Worm (Caenorhabditis elegans): ENCODE data around the gene F13A2.4.

DNA sequence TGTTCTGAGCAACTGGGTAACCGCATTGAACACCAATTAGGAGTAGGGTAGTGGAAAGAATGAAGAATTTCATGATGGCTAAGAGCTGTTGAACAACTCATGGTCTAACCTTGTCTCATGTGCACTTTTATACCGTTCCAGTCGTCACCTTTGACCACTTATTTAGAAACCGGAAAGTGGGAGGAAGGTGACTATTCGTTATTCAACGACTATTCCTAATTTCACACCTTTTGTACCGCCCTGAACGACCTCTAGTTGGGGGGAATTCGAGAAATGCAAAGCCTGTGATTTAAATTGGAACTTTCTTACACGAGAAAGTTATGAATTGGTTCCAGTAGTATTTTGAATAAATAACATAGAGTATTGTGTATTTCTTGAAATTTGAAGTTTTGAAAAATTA, 29.6 kb upstream of the F13A2.4 start, which contains the start of gene Y47D7A.12:
- TF ChIP-seq him-1 (tag; optimal IDR thresholded peaks at IDR 0.05) (no peak), dao-5 (tag; optimal IDR thresholded peaks at IDR 0.05) (no peak)
